Worm (Caenorhabditis elegans) whole organism, L2 larva: ENCODE results near the gene set-26.
"Not testable (repeated sequence)": the region's sequence is repeated elsewhere in the genome, so short reads cannot be mapped to it uniquely, and the experiment has no call there.

Experiments used
- Y55F3AM.14 ChIP-seq: fragments of 200-800 bp; sonication (Bioruptor generic); optimal IDR thresholded peaks from 2 replicates; lab custom pipeline; 2018; ENCODE audit warnings: mild to moderate bottlenecking, missing genetic modification characterization, missing compliant biosample characterization
- alr-1 ChIP-seq: fragments of 150-350 bp; optimal IDR thresholded peaks from 2 replicates; lab custom pipeline; 2014; ENCODE audit warnings: missing biosample characterization, missing genetic modification characterization
- ama-1 ChIP-seq: fragments of 150-350 bp; optimal IDR thresholded peaks from 2 replicates; lab custom pipeline; 2018; ENCODE audit warnings: inconsistent platforms
- blmp-1 ChIP-seq: sonication (generic microtip); optimal IDR thresholded peaks from 2 replicates; lab custom pipeline; 2017; ENCODE audit warnings: missing genetic modification characterization, mild to moderate bottlenecking, missing compliant biosample characterization, antibody characterized with exemption, moderate library complexity; ENCODE audit not compliant: insufficient read depth
- ceh-82 ChIP-seq: fragments of 150-350 bp; optimal IDR thresholded peaks from 2 replicates; lab custom pipeline; 2014; ENCODE audit warnings: missing biosample characterization, missing genetic modification characterization
- crh-2 ChIP-seq: sonication (generic microtip); optimal IDR thresholded peaks from 2 replicates; lab custom pipeline; 2017; ENCODE audit warnings: missing biosample characterization, missing genetic modification characterization
- dmd-4 ChIP-seq: sonication (generic microtip); optimal IDR thresholded peaks from 2 replicates; lab custom pipeline; 2017; ENCODE audit warnings: missing biosample characterization, missing genetic modification characterization
- elt-1 ChIP-seq: fragments of 150-350 bp; optimal IDR thresholded peaks from 2 replicates; lab custom pipeline; 2014; ENCODE audit warnings: missing biosample characterization, missing genetic modification characterization
- elt-3 ChIP-seq: sonication (generic microtip); optimal IDR thresholded peaks from 2 replicates; lab custom pipeline; 2017; ENCODE audit warnings: missing biosample characterization, missing genetic modification characterization
- fos-1 ChIP-seq: fragments of 150-350 bp; optimal IDR thresholded peaks from 2 replicates; lab custom pipeline; 2014; ENCODE audit warnings: missing biosample characterization, missing genetic modification characterization
- gmeb-1 ChIP-seq: fragments of 150-350 bp; optimal IDR thresholded peaks from 2 replicates; lab custom pipeline; 2014; ENCODE audit warnings: missing biosample characterization, missing genetic modification characterization
- lin-11 ChIP-seq: fragments of 150-350 bp; sonication (generic microtip); optimal IDR thresholded peaks from 2 replicates; lab custom pipeline; 2014; ENCODE audit warnings: missing biosample characterization, missing genetic modification characterization, inconsistent platforms, mixed read lengths
- lin-13 ChIP-seq: fragments of 150-350 bp; optimal IDR thresholded peaks from 2 replicates; lab custom pipeline; 2014; ENCODE audit warnings: missing biosample characterization, missing genetic modification reagents, missing genetic modification characterization
- lin-39 ChIP-seq: fragments of 150-350 bp; optimal IDR thresholded peaks from 2 replicates; lab custom pipeline; 2014; ENCODE audit warnings: missing biosample characterization, missing genetic modification reagents, missing genetic modification characterization
- lsy-2 ChIP-seq, 2 experiments: fragments of 150-350 bp in 1 of 2; sonication (generic microtip) in 1 of 2; optimal IDR thresholded peaks; 2 replicates each; lab custom pipeline; 2014 to 2017; ENCODE audit warnings: missing biosample characterization in 2 of 2, missing genetic modification characterization in 2 of 2
- mab-5 ChIP-seq: fragments of 150-350 bp; optimal IDR thresholded peaks from 2 replicates; lab custom pipeline; 2014; ENCODE audit warnings: missing biosample characterization, missing genetic modification characterization
- mbf-1 ChIP-seq: sonication (generic microtip); optimal IDR thresholded peaks from 2 replicates; lab custom pipeline; 2017; ENCODE audit warnings: missing biosample characterization, missing genetic modification characterization
- mdl-1 ChIP-seq, 2 experiments: fragments of 150-350 bp in 1 of 2; sonication (generic microtip) in 1 of 2; optimal IDR thresholded peaks; 2 replicates each; lab custom pipeline; 2017; ENCODE audit warnings: missing biosample characterization in 2 of 2, missing genetic modification characterization in 2 of 2
- nhr-10 ChIP-seq: sonication (generic microtip); optimal IDR thresholded peaks from 2 replicates; lab custom pipeline; 2017; ENCODE audit warnings: missing biosample characterization, missing genetic modification characterization
- nhr-11 ChIP-seq: fragments of 150-350 bp; optimal IDR thresholded peaks from 2 replicates; lab custom pipeline; 2014; ENCODE audit warnings: missing biosample characterization, missing genetic modification characterization
- nhr-12 ChIP-seq: fragments of 150-350 bp; optimal IDR thresholded peaks from 2 replicates; lab custom pipeline; 2014; ENCODE audit warnings: missing biosample characterization, missing genetic modification characterization
- nhr-129 ChIP-seq: fragments of 150-350 bp; optimal IDR thresholded peaks from 2 replicates; lab custom pipeline; 2014; ENCODE audit warnings: missing biosample characterization, missing genetic modification characterization
- nhr-21 ChIP-seq: fragments of 150-350 bp; optimal IDR thresholded peaks from 2 replicates; lab custom pipeline; 2014; ENCODE audit warnings: missing biosample characterization, missing genetic modification characterization
- nhr-237 ChIP-seq: fragments of 150-350 bp; optimal IDR thresholded peaks from 2 replicates; lab custom pipeline; 2014; ENCODE audit warnings: missing biosample characterization, missing genetic modification characterization
- nhr-25 ChIP-seq: fragments of 150-350 bp; sonication (generic microtip); optimal IDR thresholded peaks from 3 replicates; lab custom pipeline; 2014; ENCODE audit warnings: missing biosample characterization, missing genetic modification characterization
- nhr-77 ChIP-seq: fragments of 150-350 bp; optimal IDR thresholded peaks from 2 replicates; lab custom pipeline; 2014; ENCODE audit warnings: missing biosample characterization, missing genetic modification characterization
- sem-4 ChIP-seq: fragments of 150-350 bp; optimal IDR thresholded peaks from 2 replicates; lab custom pipeline; 2014; ENCODE audit warnings: missing biosample characterization, missing genetic modification reagents, missing genetic modification characterization
- sma-3 ChIP-seq: sonication (generic microtip); optimal IDR thresholded peaks from 2 replicates; lab custom pipeline; 2016; ENCODE audit warnings: missing genetic modification reagents, missing genetic modification characterization, missing compliant biosample characterization
- snpc-4 ChIP-seq: fragments of 150-350 bp; optimal IDR thresholded peaks from 2 replicates; lab custom pipeline; 2014; ENCODE audit warnings: missing biosample characterization, missing genetic modification characterization
- unc-55 ChIP-seq: fragments of 150-350 bp; sonication (generic microtip); optimal IDR thresholded peaks from 3 replicates; lab custom pipeline; 2014; ENCODE audit warnings: missing biosample characterization, missing genetic modification reagents, missing genetic modification characterization
- unc-62 ChIP-seq: fragments of 150-350 bp; optimal IDR thresholded peaks from 2 replicates; lab custom pipeline; 2014; ENCODE audit warnings: missing biosample characterization, missing genetic modification reagents, missing genetic modification characterization
- ztf-1 ChIP-seq: fragments of 200-800 bp; sonication (Bioruptor generic); conservative IDR thresholded peaks from 2 replicates; pipeline ENCODE4 v1.3.6; 2022; ENCODE audit warnings: missing genetic modification characterization, missing compliant biosample characterization
- ztf-4 ChIP-seq: fragments of 150-350 bp; optimal IDR thresholded peaks from 2 replicates; lab custom pipeline; 2014; ENCODE audit warnings: missing biosample characterization, missing genetic modification characterization

set-26 gene

DNA sequence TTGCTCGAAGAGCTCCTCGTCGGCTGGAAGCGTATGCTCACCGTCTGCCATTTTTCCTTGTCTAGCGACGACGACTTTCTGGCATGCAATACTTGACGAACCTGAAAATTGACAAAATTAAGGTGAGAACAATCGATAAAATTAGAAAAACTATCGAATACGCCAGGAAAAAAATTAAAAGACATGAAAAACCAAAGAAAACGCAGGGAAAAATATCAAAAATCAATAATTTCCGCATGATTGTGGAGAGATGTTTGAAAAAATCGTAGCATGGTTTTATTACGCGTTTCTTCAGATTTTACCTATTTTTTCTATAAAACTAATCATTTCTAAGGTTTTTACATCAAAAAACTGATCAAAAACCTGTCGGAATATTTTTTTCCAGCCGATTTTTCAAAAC lies at the start of gene set-26:
Gene set-26 (minus strand): TSS at position 101 of the 400 bp plus-strand sequence.
- TF ChIP-seq nhr-237 (tag; lab: Kevin White, UChicago); crh-2; blmp-1 (tag; lab: Kevin White, UChicago): not testable (repeated sequence)
- TF ChIP-seq, all 48 proteins: peak for 0; not testable (repeated sequence) for 48

DNA sequence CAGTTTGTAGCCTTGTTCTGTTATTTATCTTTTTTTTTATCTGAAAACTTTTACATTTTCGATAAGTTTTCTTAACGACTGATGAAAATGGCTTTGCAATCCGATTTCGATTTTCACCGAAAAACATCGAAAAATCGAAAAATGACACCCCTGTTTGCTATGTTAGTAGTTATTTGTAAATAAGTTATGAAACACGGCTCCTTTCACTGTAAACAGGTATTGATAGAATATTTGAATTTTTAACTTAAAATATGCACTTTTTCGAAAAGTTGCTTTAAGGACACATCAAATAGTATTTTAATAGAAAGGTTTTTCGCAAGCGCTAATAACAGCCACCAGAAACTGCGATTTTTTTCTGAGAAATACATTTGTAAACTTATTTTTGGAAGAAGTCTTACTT lies 40.7 kb upstream of the set-26 start:
- TF ChIP-seq unc-55 (peak; percentile 20), alr-1 (no peak), nhr-11 (tag; lab: Kevin White, UChicago) (no peak), lin-13 (no peak), nhr-77 (tag; lab: Kevin White, UChicago) (no peak), blmp-1 (tag; lab: Kevin White, UChicago) (no peak), nhr-10 (tag; lab: Kevin White, UChicago) (no peak)

DNA sequence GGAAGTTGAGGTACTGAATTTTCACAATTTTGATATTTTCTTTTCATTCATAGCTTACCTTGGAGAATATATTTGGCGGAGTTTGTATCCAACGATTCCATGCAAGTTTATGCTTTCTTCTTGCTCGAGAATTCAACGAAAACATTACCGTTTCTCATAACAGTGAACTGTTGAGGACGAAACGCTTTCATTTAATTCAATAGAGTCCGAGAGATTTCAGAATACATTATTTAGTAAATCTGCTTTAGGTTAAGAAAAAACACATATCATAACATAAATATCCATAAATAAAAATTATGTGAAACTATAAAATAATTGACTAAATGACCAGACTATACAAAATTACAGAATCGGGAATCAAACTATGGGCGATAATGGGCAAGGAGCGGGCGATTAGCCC lies 38.9 kb upstream of the set-26 start, which contains the start of gene Y51H4A.941:
Gene Y51H4A.941 (minus strand): TSS at position 101 of the 400 bp plus-strand sequence.
- no peak for TF ChIP-seq elt-3 (tag; lab: Kevin White, UChicago)
- TF ChIP-seq sma-3 = no peak
- TF ChIP-seq ztf-1 (GFP tag; lab: Robert Waterston, UW) = no peak
- TF ChIP-seq mdl-1 (tag; optimal IDR thresholded peaks at IDR 0.05; lab: Kevin White, UChicago) = no peak
- no peak for TF ChIP-seq dmd-4 (tag; lab: Kevin White, UChicago)
- no peak for TF ChIP-seq ztf-4
- no peak for TF ChIP-seq nhr-12 (tag; lab: Kevin White, UChicago)
- no peak for TF ChIP-seq blmp-1 (tag; lab: Kevin White, UChicago)
- TF ChIP-seq nhr-237 (tag; lab: Kevin White, UChicago) = no peak
- no peak for TF ChIP-seq nhr-25
- no peak for TF ChIP-seq unc-62
- no peak for TF ChIP-seq gmeb-1 (tag; lab: Kevin White, UChicago)
- TF ChIP-seq nhr-11 (tag; lab: Kevin White, UChicago) = no peak
- no peak for TF ChIP-seq mbf-1 (tag; lab: Kevin White, UChicago)
- no peak for TF ChIP-seq nhr-129
- no peak for TF ChIP-seq lsy-2 (tag; optimal IDR thresholded peaks at IDR 0.05; lab: Kevin White, UChicago)
- TF ChIP-seq mab-5 (tag; lab: Kevin White, UChicago) = no peak
- TF ChIP-seq crh-2 = no peak
- TF ChIP-seq, all 48 proteins: peak for 0

DNA sequence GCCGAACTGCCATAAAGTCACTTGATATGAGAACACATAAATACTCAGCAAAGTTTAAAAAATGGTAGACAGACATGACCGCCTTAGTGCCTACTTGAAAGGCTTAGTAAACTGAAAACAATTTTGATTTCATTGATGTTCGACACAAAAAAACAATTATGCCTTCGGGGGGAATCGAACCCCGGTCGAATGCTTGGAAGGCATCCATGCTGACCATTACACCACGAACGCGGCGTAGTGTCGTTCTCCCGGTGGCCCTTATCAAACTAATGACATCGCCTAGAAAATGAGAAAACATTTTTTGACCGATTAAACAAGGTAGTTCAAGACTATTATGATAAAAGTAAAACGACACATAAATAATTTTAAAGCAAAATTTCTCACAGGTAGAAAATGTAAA lies 28.5 kb upstream of the set-26 start:
- TF ChIP-seq fos-1 (tag; lab: Kevin White, UChicago) (peak; percentile 53), ceh-82 (no peak), lin-13 (no peak), nhr-25 (peak; percentile 4), nhr-21 (tag; lab: Kevin White, UChicago) (no peak), mdl-1 (tag; optimal IDR thresholded peaks at IDR 0.05; lab: Kevin White, UChicago) (no peak), snpc-4 (tag; lab: Kevin White, UChicago) (no peak), lin-39 (no peak), nhr-77 (tag; lab: Kevin White, UChicago) (no peak), ama-1 (no peak), unc-55 (peak; percentile 10), sma-3 (peak; percentile 52), lin-11 (tag; lab: Kevin White, UChicago) (peak; percentile 21), nhr-12 (tag; lab: Kevin White, UChicago) (no peak), Y55F3AM.14 (GFP tag; lab: Kevin White, UChicago) (no peak), mab-5 (tag; lab: Kevin White, UChicago) (no peak), gmeb-1 (tag; lab: Kevin White, UChicago) (peak; percentile 48), elt-1 (tag; lab: Kevin White, UChicago) (no peak), crh-2 (peak; percentile 1)

DNA sequence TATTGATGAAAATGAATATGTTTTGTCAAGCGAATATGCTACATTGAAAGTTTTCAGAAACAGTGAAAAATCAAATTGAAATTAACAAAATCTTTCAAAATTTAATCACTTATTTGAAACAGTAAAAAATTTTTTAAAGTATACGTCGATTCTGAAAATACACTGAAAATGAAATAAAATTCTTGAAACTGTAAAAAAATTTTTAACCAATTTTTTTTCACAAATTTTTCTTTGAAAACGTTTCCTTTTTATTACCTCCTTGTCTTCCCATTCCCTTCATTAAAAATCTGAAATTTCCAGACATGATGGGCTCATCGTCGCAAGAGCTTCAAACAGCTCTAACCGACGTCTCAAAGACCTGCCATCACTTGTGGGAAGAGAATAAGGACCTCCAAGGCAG lies 8.3 kb upstream of the set-26 start, which contains the start of gene sta-1:
Gene sta-1 (plus strand): TSS at position 301 of the 400 bp plus-strand sequence.
- TF ChIP-seq nhr-12, sem-4, snpc-4 (tag; lab: Kevin White, UChicago): not testable (repeated sequence)
- TF ChIP-seq, all 48 proteins: peak for 0; not testable (repeated sequence) for 48
